Worm (Caenorhabditis elegans) whole organism, young adult: ENCODE data around the gene ZK1240.1.

Experiments
- B0035.1 ChIP-seq: sonication (generic microtip); optimal IDR thresholded peaks from 2 replicates; lab custom pipeline; 2016; ENCODE audit warnings: missing genetic modification characterization, mild to moderate bottlenecking, missing compliant biosample characterization, missing genotype, missing genetic modification reagents
- C06A6.2 ChIP-seq: fragments of 200-800 bp; sonication (Bioruptor generic); conservative IDR thresholded peaks from 2 replicates; pipeline ENCODE4 v1.3.6; 2022; ENCODE audit warnings: missing genetic modification characterization, missing compliant biosample characterization
- F33H1.4 ChIP-seq: fragments of 200-800 bp; sonication (Bioruptor generic); IDR thresholded peaks from 2 replicates; pipeline ENCODE4 v1.3.6; 2022; ENCODE audit warnings: missing genetic modification reagents, missing genetic modification characterization, missing compliant biosample characterization
- F37B4.10 ChIP-seq: fragments of 200-800 bp; sonication (Bioruptor generic); IDR thresholded peaks from 2 replicates; pipeline ENCODE4 v1.3.6; 2022; ENCODE audit warnings: missing genetic modification characterization, missing compliant biosample characterization
- F52B5.7 ChIP-seq: sonication (generic microtip); optimal IDR thresholded peaks from 2 replicates; lab custom pipeline; 2016; ENCODE audit warnings: mild to moderate bottlenecking, missing genetic modification characterization, missing compliant biosample characterization
- K11D2.4 ChIP-seq: fragments of 200-800 bp; sonication (Bioruptor generic); IDR thresholded peaks from 2 replicates; pipeline ENCODE4 v1.3.6; 2022; ENCODE audit warnings: missing genetic modification reagents, missing genetic modification characterization, missing compliant biosample characterization
- Y67H2A.10 ChIP-seq: fragments of 200-800 bp; sonication (Bioruptor generic); conservative IDR thresholded peaks from 2 replicates; pipeline ENCODE4 v1.3.6; 2022; ENCODE audit warnings: missing genetic modification reagents, missing genetic modification characterization, missing compliant biosample characterization
- Y79H2A.3 ChIP-seq: fragments of 200-800 bp; sonication (Bioruptor generic); conservative IDR thresholded peaks from 2 replicates; pipeline ENCODE4 v1.3.6; 2022; ENCODE audit warnings: missing genetic modification reagents, missing genetic modification characterization, missing compliant biosample characterization
- Y95B8A.8 ChIP-seq: fragments of 200-800 bp; sonication (Bioruptor generic); IDR thresholded peaks from 2 replicates; pipeline ENCODE4 v1.3.6; 2022; ENCODE audit warnings: missing genetic modification reagents, missing genetic modification characterization, missing compliant biosample characterization
- atf-7 ChIP-seq: sonication (generic microtip); optimal IDR thresholded peaks from 2 replicates; lab custom pipeline; 2017; ENCODE audit warnings: mild to moderate bottlenecking, missing genetic modification characterization, missing compliant biosample characterization
- athp-1 ChIP-seq: sonication (generic microtip); optimal IDR thresholded peaks from 2 replicates; lab custom pipeline; 2017; ENCODE audit warnings: mild to moderate bottlenecking, missing genetic modification characterization, missing compliant biosample characterization
- chd-7 ChIP-seq: sonication (generic microtip); optimal IDR thresholded peaks from 2 replicates; lab custom pipeline; 2016; ENCODE audit warnings: mild to moderate bottlenecking, missing genetic modification characterization, moderate library complexity, missing compliant biosample characterization
- egl-44 ChIP-seq: fragments of 200-800 bp; sonication (Bioruptor generic); IDR thresholded peaks from 2 replicates; pipeline ENCODE4 v1.3.6; 2022; ENCODE audit warnings: missing genetic modification reagents, missing genetic modification characterization, missing compliant biosample characterization
- ekl-4 ChIP-seq: fragments of 200-800 bp; sonication (Bioruptor generic); IDR thresholded peaks from 2 replicates; pipeline ENCODE4 v1.3.6; 2022; ENCODE audit warnings: missing genetic modification reagents, missing genetic modification characterization, missing compliant biosample characterization
- gei-17 ChIP-seq: fragments of 200-800 bp; sonication (Bioruptor generic); optimal IDR thresholded peaks from 2 replicates; lab custom pipeline; 2018; ENCODE audit warnings: mild to moderate bottlenecking, missing genetic modification characterization, missing compliant biosample characterization
- hlh-12 ChIP-seq: sonication (generic microtip); optimal IDR thresholded peaks from 2 replicates; lab custom pipeline; 2016; ENCODE audit warnings: missing genetic modification characterization, missing compliant biosample characterization
- hmg-1.2 ChIP-seq: fragments of 200-800 bp; sonication (Bioruptor generic); IDR thresholded peaks from 2 replicates; pipeline ENCODE4 v1.3.6; 2022; ENCODE audit warnings: missing genetic modification reagents, missing genetic modification characterization, missing compliant biosample characterization
- hsf-1 ChIP-seq: fragments of 200-800 bp; sonication (Bioruptor generic); IDR thresholded peaks from 2 replicates; pipeline ENCODE4 v1.3.6; 2022; ENCODE audit warnings: missing genetic modification reagents, missing genetic modification characterization, missing compliant biosample characterization
- lag-1 ChIP-seq: fragments of 200-800 bp; sonication (Bioruptor generic); IDR thresholded peaks from 2 replicates; pipeline ENCODE4 v1.3.6; 2022; ENCODE audit warnings: missing genetic modification reagents, missing genetic modification characterization, missing compliant biosample characterization
- let-526 ChIP-seq: fragments of 200-800 bp; sonication (Bioruptor generic); IDR thresholded peaks from 2 replicates; pipeline ENCODE4 v1.3.6; 2022; ENCODE audit warnings: missing genetic modification reagents, missing genetic modification characterization, missing compliant biosample characterization
- let-607 ChIP-seq, 2 experiments: fragments of 200-800 bp in 1 of 2; sonication (Bioruptor generic) in 1 of 2; sonication (generic microtip) in 1 of 2; optimal IDR thresholded peaks; 2 replicates each; lab custom pipeline; 2016 to 2018; ENCODE audit warnings: mild to moderate bottlenecking in 2 of 2, missing compliant biosample characterization in 2 of 2, missing genetic modification characterization in 2 of 2, moderate library complexity in 2 of 2, missing genotype in 1 of 2
- lin-40 ChIP-seq: sonication (generic microtip); optimal IDR thresholded peaks from 2 replicates; lab custom pipeline; 2016; ENCODE audit warnings: missing genetic modification characterization, mild to moderate bottlenecking, missing compliant biosample characterization, missing genotype, missing genetic modification reagents
- lin-54 ChIP-seq: fragments of 200-800 bp; sonication (Bioruptor generic); optimal IDR thresholded peaks from 2 replicates; lab custom pipeline; 2018; ENCODE audit warnings: mild to moderate bottlenecking, missing genetic modification characterization, missing compliant biosample characterization
- madf-10 ChIP-seq: sonication (generic microtip); optimal IDR thresholded peaks from 2 replicates; lab custom pipeline; 2016; ENCODE audit warnings: mild to moderate bottlenecking, missing genetic modification characterization, missing compliant biosample characterization
- madf-8 ChIP-seq: fragments of 200-800 bp; sonication (Bioruptor generic); conservative IDR thresholded peaks from 2 replicates; pipeline ENCODE4 v1.3.6; 2022; ENCODE audit warnings: missing genetic modification reagents, missing genetic modification characterization, missing compliant biosample characterization
- mes-4 ChIP-seq: sonication (generic microtip); optimal IDR thresholded peaks from 2 replicates; lab custom pipeline; 2016; ENCODE audit warnings: missing genotype, missing genetic modification characterization, missing compliant biosample characterization
- nfya-2 ChIP-seq: fragments of 200-800 bp; sonication (Bioruptor generic); IDR thresholded peaks from 2 replicates; pipeline ENCODE4 v1.3.6; 2022; ENCODE audit warnings: missing genetic modification reagents, missing genetic modification characterization, missing compliant biosample characterization
- nhr-27 ChIP-seq: fragments of 200-800 bp; sonication (Bioruptor generic); optimal IDR thresholded peaks from 2 replicates; lab custom pipeline; 2018; ENCODE audit warnings: mild to moderate bottlenecking, missing genetic modification characterization, moderate library complexity, missing compliant biosample characterization
- nhr-80 ChIP-seq: sonication (generic microtip); optimal IDR thresholded peaks from 2 replicates; lab custom pipeline; 2016; ENCODE audit warnings: missing genetic modification characterization, missing compliant biosample characterization
- nhr-90 ChIP-seq: sonication (generic microtip); optimal IDR thresholded peaks from 2 replicates; lab custom pipeline; 2016; ENCODE audit warnings: missing genotype, mild to moderate bottlenecking, missing genetic modification characterization, missing compliant biosample characterization
- rec-8 ChIP-seq, 2 experiments: sonication (generic microtip); optimal IDR thresholded peaks; 2 replicates each; lab custom pipeline; 2016; ENCODE audit warnings: mild to moderate bottlenecking in 2 of 2, missing genetic modification characterization in 2 of 2, missing genetic modification reagents in 2 of 2, missing genotype in 2 of 2, missing biosample characterization in 1 of 2, missing compliant biosample characterization in 1 of 2, moderate library complexity in 1 of 2
- rpc-1 ChIP-seq, 2 experiments: fragments of 150-350 bp in 1 of 2; sonication (generic microtip) in 1 of 2; optimal IDR thresholded peaks; 2 replicates each; lab custom pipeline; 2014 to 2018; ENCODE audit warnings: missing biosample characterization in 1 of 2, missing genetic modification characterization in 1 of 2, missing genetic modification reagents in 1 of 2, missing genotype in 1 of 2
- somi-1 ChIP-seq: fragments of 200-800 bp; sonication (Bioruptor generic); optimal IDR thresholded peaks from 2 replicates; lab custom pipeline; 2018; ENCODE audit warnings: mild to moderate bottlenecking, missing genetic modification characterization, missing compliant biosample characterization
- zfh-2 ChIP-seq: fragments of 200-800 bp; sonication (Bioruptor generic); conservative IDR thresholded peaks from 2 replicates; pipeline ENCODE4 v1.3.6; 2022; ENCODE audit warnings: missing genetic modification reagents, missing genetic modification characterization, missing compliant biosample characterization
- ztf-25 ChIP-seq: fragments of 200-800 bp; sonication (Bioruptor generic); IDR thresholded peaks from 2 replicates; pipeline ENCODE4 v1.3.6; 2022; ENCODE audit warnings: missing genetic modification reagents, missing genetic modification characterization, missing compliant biosample characterization

Gene ZK1240.1

ce11 chrII:2292027-2292426 lies 37.2 kb upstream of the ZK1240.1 start, which contains the start of gene K09F6.7:
TSS of gene K09F6.7 (minus strand) at chrII:2292127.
- TF ChIP-seq ztf-25 (GFP tag; lab: Robert Waterston, UW) (no peak), Y67H2A.10 (GFP tag; lab: Robert Waterston, UW) (no peak)

- TF ChIP-seq nhr-80 (tag; lab: Kevin White, UChicago) (peak; percentile 48), Y79H2A.3 (GFP tag; lab: Robert Waterston, UW) (no peak), K11D2.4 (no peak), nhr-90 (tag; lab: Kevin White, UChicago) (no peak), F37B4.10 (no peak), lin-54 (GFP tag; lab: Kevin White, UChicago) (no peak), hlh-12 (tag; lab: Kevin White, UChicago) (no peak), madf-10 (tag; lab: Kevin White, UChicago) (no peak)
Observed at ce11 chrII:2292549-2292948, 36.6 kb upstream of the ZK1240.1 start.

- TF ChIP-seq lin-40 (tag; lab: Kevin White, UChicago) (no peak), somi-1 (GFP tag; lab: Kevin White, UChicago) (no peak), egl-44 (GFP tag; lab: Robert Waterston, UW) (no peak), hsf-1 (no peak), ekl-4 (GFP tag; lab: Robert Waterston, UW) (no peak), chd-7 (tag; lab: Kevin White, UChicago) (no peak), hlh-12 (tag; lab: Kevin White, UChicago) (no peak), mes-4 (no peak), rec-8 (tag; optimal IDR thresholded peaks at IDR 0.05; lab: Kevin White, UChicago) (no peak), B0035.1 (no peak)
Observed at ce11 chrII:2295817-2296315, 33.3 kb upstream of the ZK1240.1 start, which contains the start of gene fbxc-25. TSS of gene fbxc-25 (minus strand) at chrII:2296265.

ce11 chrII:2298742-2299141 lies 30.4 kb upstream of the ZK1240.1 start, which contains the start of gene B0281.4:
TSS of gene B0281.4 (minus strand) at chrII:2298842.
- TF ChIP-seq nfya-2 (GFP tag; lab: Robert Waterston, UW) (no peak), zfh-2 (GFP tag; lab: Robert Waterston, UW) (no peak), atf-7 (tag; lab: Kevin White, UChicago) (no peak), F33H1.4 (no peak), rpc-1 (optimal IDR thresholded peaks at IDR 0.05; lab: Kevin White, UChicago) (no peak), rpc-1 (tag; optimal IDR thresholded peaks at IDR 0.05; lab: Kevin White, UChicago) (no peak), somi-1 (GFP tag; lab: Kevin White, UChicago) (no peak), ekl-4 (GFP tag; lab: Robert Waterston, UW) (no peak), Y95B8A.8 (GFP tag; lab: Robert Waterston, UW) (no peak), C06A6.2 (GFP tag; lab: Robert Waterston, UW) (no peak), let-526 (GFP tag; lab: Robert Waterston, UW) (no peak), F52B5.7 (tag; lab: Kevin White, UChicago) (no peak), hmg-1.2 (GFP tag; lab: Robert Waterston, UW) (no peak), let-607 (tag; optimal IDR thresholded peaks at IDR 0.05; lab: Kevin White, UChicago) (no peak), hsf-1 (no peak), Y79H2A.3 (GFP tag; lab: Robert Waterston, UW) (no peak), gei-17 (GFP tag; lab: Kevin White, UChicago) (no peak), madf-8 (GFP tag; lab: Robert Waterston, UW) (no peak), lag-1 (GFP tag; lab: Robert Waterston, UW) (no peak), athp-1 (tag; lab: Kevin White, UChicago) (no peak), nhr-27 (tag; lab: Kevin White, UChicago) (no peak)
- TF ChIP-seq, all 124 proteins: peak for 0
